Worm (Caenorhabditis elegans) whole organism, L4 larva: ENCODE data around the gene F58A4.2.
A peak's percentile ranks its signal among the peaks of the same experiment; 100 is the strongest.

Experiments used
- D1046.2 ChIP-seq: fragments of 200-800 bp; sonication (Bioruptor generic); IDR thresholded peaks from 2 replicates; pipeline ENCODE4 v1.3.6; 2022; ENCODE audit warnings: missing genetic modification characterization, missing compliant biosample characterization
- F44E2.7 ChIP-seq: fragments of 200-800 bp; sonication (Bioruptor generic); IDR thresholded peaks from 2 replicates; pipeline ENCODE4 v2.1.2; 2022; ENCODE audit warnings: missing genetic modification characterization, missing compliant biosample characterization
- R02D3.7 ChIP-seq: fragments of 150-350 bp; sonication (generic microtip); optimal IDR thresholded peaks from 3 replicates; lab custom pipeline; 2014; ENCODE audit warnings: missing biosample characterization, missing genetic modification characterization
- Y5F2A.4 ChIP-seq: fragments of 200-800 bp; sonication (Bioruptor generic); optimal IDR thresholded peaks from 2 replicates; lab custom pipeline; 2018; ENCODE audit warnings: mild to moderate bottlenecking, missing genetic modification characterization, missing compliant biosample characterization
- ZK337.2 ChIP-seq: fragments of 200-800 bp; sonication (Bioruptor generic); IDR thresholded peaks from 2 replicates; pipeline ENCODE4 v1.3.6; 2022; ENCODE audit warnings: missing genetic modification reagents, missing genetic modification characterization, missing compliant biosample characterization
- attf-4 ChIP-seq: sonication (generic microtip); optimal IDR thresholded peaks from 3 replicates; lab custom pipeline; 2017; ENCODE audit warnings: missing biosample characterization, missing genetic modification characterization
- ceh-28 ChIP-seq: fragments of 150-350 bp; optimal IDR thresholded peaks from 2 replicates; lab custom pipeline; 2014; ENCODE audit warnings: missing biosample characterization, missing genetic modification reagents, missing genetic modification characterization
- ces-1 ChIP-seq: fragments of 150-350 bp; sonication (generic microtip); optimal IDR thresholded peaks from 4 replicates; lab custom pipeline; 2014; ENCODE audit warnings: missing biosample characterization, missing genetic modification reagents, missing genetic modification characterization
- ctbp-1 ChIP-seq: fragments of 200-800 bp; sonication (Bioruptor generic); IDR thresholded peaks from 2 replicates; pipeline ENCODE4 v1.3.6; 2022; ENCODE audit warnings: missing genetic modification reagents, missing genetic modification characterization, missing compliant biosample characterization
- daf-8 ChIP-seq: fragments of 200-800 bp; sonication (Bioruptor generic); IDR thresholded peaks from 2 replicates; pipeline ENCODE4 v1.3.6; 2022; ENCODE audit warnings: missing genetic modification characterization, missing compliant biosample characterization
- dmd-9 ChIP-seq: fragments of 200-800 bp; sonication (Bioruptor generic); IDR thresholded peaks from 2 replicates; pipeline ENCODE4 v1.3.6; 2022; ENCODE audit warnings: missing genetic modification reagents, missing genetic modification characterization, missing compliant biosample characterization
- dpl-1 ChIP-seq: fragments of 150-350 bp; optimal IDR thresholded peaks from 2 replicates; lab custom pipeline; 2014; ENCODE audit warnings: missing biosample characterization, missing genetic modification reagents, missing genetic modification characterization
- duxl-1 ChIP-seq: sonication (generic microtip); optimal IDR thresholded peaks from 2 replicates; lab custom pipeline; 2016; ENCODE audit warnings: mild to moderate bottlenecking, missing genetic modification characterization, moderate library complexity, missing compliant biosample characterization; ENCODE audit not compliant: poor library complexity
- dve-1 ChIP-seq: sonication (generic microtip); optimal IDR thresholded peaks from 2 replicates; lab custom pipeline; 2017; ENCODE audit warnings: antibody characterized with exemption, mild to moderate bottlenecking, missing genetic modification characterization, missing compliant biosample characterization; ENCODE audit not compliant: insufficient read depth
- egl-43 ChIP-seq: fragments of 200-800 bp; sonication (Bioruptor generic); IDR thresholded peaks from 2 replicates; pipeline ENCODE4 v1.3.6; 2022; ENCODE audit warnings: missing genetic modification reagents, missing genetic modification characterization, missing compliant biosample characterization
- hif-1 ChIP-seq, 2 experiments: sonication (generic microtip); optimal IDR thresholded peaks; 2 replicates each; lab custom pipeline; 2016 to 2017; ENCODE audit warnings: missing compliant biosample characterization in 2 of 2, missing genetic modification characterization in 2 of 2, missing genetic modification reagents in 2 of 2, missing genotype in 2 of 2, mild to moderate bottlenecking in 1 of 2
- lin-1 ChIP-seq: fragments of 200-800 bp; sonication (Bioruptor generic); IDR thresholded peaks from 2 replicates; pipeline ENCODE4 v1.3.6; 2022; ENCODE audit warnings: missing genetic modification reagents, missing genetic modification characterization, missing compliant biosample characterization
- lin-13 ChIP-seq: fragments of 150-350 bp; optimal IDR thresholded peaks from 2 replicates; lab custom pipeline; 2014; ENCODE audit warnings: missing biosample characterization, missing genetic modification reagents, missing genetic modification characterization
- lin-38 ChIP-seq: fragments of 200-800 bp; sonication (Bioruptor generic); IDR thresholded peaks from 2 replicates; pipeline ENCODE4 v1.3.6; 2022; ENCODE audit warnings: missing genetic modification reagents, missing genetic modification characterization, missing compliant biosample characterization
- lir-3 ChIP-seq: sonication (generic microtip); optimal IDR thresholded peaks from 2 replicates; lab custom pipeline; 2016; ENCODE audit warnings: mild to moderate bottlenecking, missing genetic modification characterization, missing compliant biosample characterization
- lsy-2 ChIP-seq, 2 experiments: fragments of 150-350 bp in 1 of 2; sonication (generic microtip) in 1 of 2; optimal IDR thresholded peaks; 2 replicates each; lab custom pipeline; 2014 to 2017; ENCODE audit warnings: missing biosample characterization in 2 of 2, missing genetic modification characterization in 2 of 2
- madf-5 ChIP-seq, 2 experiments: fragments of 200-800 bp; sonication (Bioruptor generic); IDR thresholded peaks; 2 replicates each; pipeline ENCODE4 v1.3.6; 2022; ENCODE audit warnings: missing compliant biosample characterization in 2 of 2, missing genetic modification characterization in 2 of 2
- madf-9 ChIP-seq: fragments of 200-800 bp; sonication (Bioruptor generic); conservative IDR thresholded peaks from 2 replicates; pipeline ENCODE4 v1.3.6; 2022; ENCODE audit warnings: missing genetic modification reagents, missing genetic modification characterization, missing compliant biosample characterization
- mdl-1 ChIP-seq, 2 experiments: fragments of 150-350 bp in 1 of 2; sonication (generic microtip) in 1 of 2; optimal IDR thresholded peaks; 2 replicates each; lab custom pipeline; 2014 to 2017; ENCODE audit warnings: missing biosample characterization in 2 of 2, missing genetic modification characterization in 2 of 2
- mep-1 ChIP-seq: fragments of 150-350 bp; sonication (generic microtip); optimal IDR thresholded peaks from 3 replicates; lab custom pipeline; 2014; ENCODE audit warnings: missing biosample characterization, missing genetic modification characterization
- nhr-102 ChIP-seq: sonication (generic microtip); optimal IDR thresholded peaks from 2 replicates; lab custom pipeline; 2016; ENCODE audit warnings: mild to moderate bottlenecking, missing genetic modification characterization, moderate library complexity, missing compliant biosample characterization
- nhr-237 ChIP-seq: sonication (generic microtip); optimal IDR thresholded peaks from 2 replicates; lab custom pipeline; 2017; ENCODE audit warnings: missing biosample characterization, missing genetic modification characterization
- nhr-41 ChIP-seq: fragments of 200-800 bp; sonication (Bioruptor generic); IDR thresholded peaks from 2 replicates; pipeline ENCODE4 v1.3.6; 2022; ENCODE audit warnings: missing genetic modification reagents, missing genetic modification characterization, missing compliant biosample characterization
- pha-4 ChIP-seq, 2 experiments: fragments of 150-350 bp in 1 of 2; fragments of 200-800 bp in 1 of 2; sonication (Bioruptor generic) in 1 of 2; IDR thresholded peaks in 1 of 2; optimal IDR thresholded peaks in 1 of 2; 2 replicates each; pipeline versions ENCODE4 v1.3.6 to Lab custom; 2014 to 2022; ENCODE audit warnings: missing genetic modification characterization in 2 of 2, missing genetic modification reagents in 2 of 2, missing biosample characterization in 1 of 2, missing compliant biosample characterization in 1 of 2
- set-16 ChIP-seq: fragments of 200-800 bp; sonication (Bioruptor generic); IDR thresholded peaks from 2 replicates; pipeline ENCODE4 v1.3.6; 2022; ENCODE audit warnings: missing genetic modification reagents, missing genetic modification characterization, missing compliant biosample characterization
- snpc-1.2 ChIP-seq: fragments of 200-800 bp; sonication (Bioruptor generic); IDR thresholded peaks from 2 replicates; pipeline ENCODE4 v1.3.6; 2022; ENCODE audit warnings: missing genetic modification reagents, missing genetic modification characterization, missing compliant biosample characterization
- spr-1 ChIP-seq: sonication (generic microtip); optimal IDR thresholded peaks from 2 replicates; lab custom pipeline; 2016; ENCODE audit warnings: mild to moderate bottlenecking, missing genetic modification characterization, missing compliant biosample characterization
- tag-97 ChIP-seq: fragments of 200-800 bp; sonication (Bioruptor generic); IDR thresholded peaks from 2 replicates; pipeline ENCODE4 v1.3.6; 2022; ENCODE audit warnings: missing genetic modification characterization, missing compliant biosample characterization
- vab-7 ChIP-seq: fragments of 200-800 bp; sonication (Bioruptor generic); IDR thresholded peaks from 2 replicates; pipeline ENCODE4 v1.3.6; 2022; ENCODE audit warnings: missing genetic modification reagents, missing genetic modification characterization, missing compliant biosample characterization
- ztf-7 ChIP-seq: fragments of 150-350 bp; optimal IDR thresholded peaks from 2 replicates; lab custom pipeline; 2014; ENCODE audit warnings: missing biosample characterization, missing genetic modification characterization

F58A4.2 gene

ce11 chrIII:9563235-9563634, 37.3 kb downstream of the F58A4.2 start, which contains the start of gene C48B4.9:
C48B4.9 (minus strand) TSS chrIII:9563335.
- TF ChIP-seq vab-7 (GFP tag; lab: Robert Waterston, UW), result no peak
- TF ChIP-seq nhr-102 (tag; lab: Kevin White, UChicago), result no peak
- no peak for TF ChIP-seq duxl-1 (tag; lab: Kevin White, UChicago)
- no peak for TF ChIP-seq dmd-9
- TF ChIP-seq ceh-28 (tag; lab: Kevin White, UChicago), result no peak
- no peak for TF ChIP-seq nhr-237 (tag; lab: Kevin White, UChicago)
- TF ChIP-seq ces-1 (GFP tag; lab: Kevin White, UChicago), result no peak
- TF ChIP-seq, all 104 proteins: peak for 0

- TF ChIP-seq attf-4 (tag; lab: Kevin White, UChicago), result no peak
- no peak for TF ChIP-seq lin-38 (GFP tag; lab: Robert Waterston, UW)
- no peak for TF ChIP-seq ZK337.2 (GFP tag; lab: Robert Waterston, UW)
- no peak for TF ChIP-seq daf-8
- no peak for TF ChIP-seq mep-1 (tag; lab: Kevin White, UChicago)
- no peak for TF ChIP-seq F44E2.7 (GFP tag; lab: Robert Waterston, UW)
- TF ChIP-seq Y5F2A.4 (GFP tag; lab: Kevin White, UChicago), result no peak
- TF ChIP-seq nhr-41 (GFP tag; lab: Robert Waterston, UW), result no peak
- no peak for TF ChIP-seq lin-1 (GFP tag; lab: Robert Waterston, UW)
- TF ChIP-seq pha-4 (GFP tag; IDR thresholded peaks at IDR 0.05; lab: Robert Waterston, UW), result no peak
- TF ChIP-seq pha-4 (tag; optimal IDR thresholded peaks at IDR 0.05; lab: Kevin White, UChicago), result no peak
- no peak for TF ChIP-seq R02D3.7 (tag; lab: Kevin White, UChicago)
- no peak for TF ChIP-seq vab-7 (GFP tag; lab: Robert Waterston, UW)
- TF ChIP-seq lin-13 (GFP tag; lab: Kevin White, UChicago), result no peak
- TF ChIP-seq madf-9 (GFP tag; lab: Robert Waterston, UW), result no peak
- TF ChIP-seq lsy-2 (tag; optimal IDR thresholded peaks at IDR 0.05; lab: Kevin White, UChicago), result no peak
These were observed 39.4 kb downstream of the F58A4.2 start, which contains the start of gene C48B4.8 for ce11 chrIII:9561158-9561557. C48B4.8 (minus strand) TSS chrIII:9561258.

ce11 chrIII:9559381-9559881, 41.1 kb downstream of the F58A4.2 start, which contains the start of gene C48B4.7:
C48B4.7 (minus strand) TSS chrIII:9559431.
- TF ChIP-seq lin-38 (GFP tag; lab: Robert Waterston, UW), result 0 out of 2 replicates have a peak, but pooled peaks have one; percentile 24
- no peak for TF ChIP-seq egl-43 (GFP tag; lab: Robert Waterston, UW)
- TF ChIP-seq, all 104 proteins: peak for 1

- TF ChIP-seq snpc-1.2, result no peak
- no peak for TF ChIP-seq dve-1 (tag; lab: Kevin White, UChicago)
- TF ChIP-seq lin-13 (GFP tag; lab: Kevin White, UChicago), result no peak
- no peak for TF ChIP-seq lin-38 (GFP tag; lab: Robert Waterston, UW)
- TF ChIP-seq set-16 (GFP tag; lab: Robert Waterston, UW), result no peak
- TF ChIP-seq, all 104 proteins: peak for 0
These were observed 42.1 kb downstream of the F58A4.2 start, which contains the start of gene C48B4.6 for ce11 chrIII:9558463-9558862. C48B4.6 (minus strand) TSS chrIII:9558563.

ce11 chrIII:9556300-9556699, 44.2 kb downstream of the F58A4.2 start, which contains the start of gene ZK1098.11:
ZK1098.11 (plus strand) TSS chrIII:9556600.
- TF ChIP-seq lir-3, result no peak
- no peak for TF ChIP-seq ces-1 (GFP tag; lab: Kevin White, UChicago)
- no peak for TF ChIP-seq nhr-41 (GFP tag; lab: Robert Waterston, UW)
- TF ChIP-seq D1046.2 (GFP tag; lab: Robert Waterston, UW), result no peak
- TF ChIP-seq dpl-1, result no peak
- TF ChIP-seq tag-97 (GFP tag; lab: Robert Waterston, UW), result no peak
- TF ChIP-seq lsy-2 (tag; optimal IDR thresholded peaks at IDR 0.05; lab: Kevin White, UChicago), result no peak
- no peak for TF ChIP-seq hif-1 (tag; optimal IDR thresholded peaks at IDR 0.05; lab: Kevin White, UChicago)
- TF ChIP-seq mdl-1 (tag; optimal IDR thresholded peaks at IDR 0.05; lab: Kevin White, UChicago), result no peak
- TF ChIP-seq ztf-7 (tag; lab: Kevin White, UChicago), result no peak
- no peak for TF ChIP-seq spr-1
- TF ChIP-seq Y5F2A.4 (GFP tag; lab: Kevin White, UChicago), result no peak
- no peak for TF ChIP-seq madf-5 (GFP tag; IDR thresholded peaks at IDR 0.05; lab: Robert Waterston, UW)
- no peak for TF ChIP-seq ctbp-1 (GFP tag; lab: Robert Waterston, UW)
- TF ChIP-seq, all 104 proteins: peak for 0
